Worm (Caenorhabditis elegans) whole organism, L2 larva: ENCODE results near the gene fbxa-210.

Experiments used
- C34F6.9 ChIP-seq: fragments of 150-350 bp; optimal IDR thresholded peaks from 2 replicates; lab custom pipeline; 2014; ENCODE audit warnings: missing biosample characterization, missing genetic modification characterization
- F13H6.1 ChIP-seq: sonication (generic microtip); optimal IDR thresholded peaks from 2 replicates; lab custom pipeline; 2016; ENCODE audit warnings: missing genetic modification characterization, missing compliant biosample characterization
- R02D3.7 ChIP-seq: fragments of 150-350 bp; optimal IDR thresholded peaks from 2 replicates; lab custom pipeline; 2014; ENCODE audit warnings: missing biosample characterization, missing genetic modification characterization
- Y55F3AM.14 ChIP-seq: fragments of 200-800 bp; sonication (Bioruptor generic); optimal IDR thresholded peaks from 2 replicates; lab custom pipeline; 2018; ENCODE audit warnings: mild to moderate bottlenecking, missing genetic modification characterization, missing compliant biosample characterization
- ZK546.5 ChIP-seq: sonication (generic microtip); optimal IDR thresholded peaks from 2 replicates; lab custom pipeline; 2017; ENCODE audit warnings: missing biosample characterization, missing genetic modification characterization
- alr-1 ChIP-seq: fragments of 150-350 bp; optimal IDR thresholded peaks from 2 replicates; lab custom pipeline; 2014; ENCODE audit warnings: missing biosample characterization, missing genetic modification characterization
- aly-2 ChIP-seq: fragments of 150-350 bp; optimal IDR thresholded peaks from 2 replicates; lab custom pipeline; 2014; ENCODE audit warnings: missing biosample characterization, missing genetic modification characterization
- ama-1 ChIP-seq: fragments of 150-350 bp; optimal IDR thresholded peaks from 2 replicates; lab custom pipeline; 2018; ENCODE audit warnings: inconsistent platforms
- blmp-1 ChIP-seq: sonication (generic microtip); optimal IDR thresholded peaks from 2 replicates; lab custom pipeline; 2017; ENCODE audit warnings: missing genetic modification characterization, mild to moderate bottlenecking, missing compliant biosample characterization, antibody characterized with exemption, moderate library complexity; ENCODE audit not compliant: insufficient read depth
- ceh-16 ChIP-seq: fragments of 150-350 bp; optimal IDR thresholded peaks from 2 replicates; lab custom pipeline; 2014; ENCODE audit warnings: missing biosample characterization, missing genetic modification characterization
- ceh-82 ChIP-seq: fragments of 150-350 bp; optimal IDR thresholded peaks from 2 replicates; lab custom pipeline; 2014; ENCODE audit warnings: missing biosample characterization, missing genetic modification characterization
- crh-2 ChIP-seq: sonication (generic microtip); optimal IDR thresholded peaks from 2 replicates; lab custom pipeline; 2017; ENCODE audit warnings: missing biosample characterization, missing genetic modification characterization
- dmd-4 ChIP-seq: sonication (generic microtip); optimal IDR thresholded peaks from 2 replicates; lab custom pipeline; 2017; ENCODE audit warnings: missing biosample characterization, missing genetic modification characterization
- elt-1 ChIP-seq: fragments of 150-350 bp; optimal IDR thresholded peaks from 2 replicates; lab custom pipeline; 2014; ENCODE audit warnings: missing biosample characterization, missing genetic modification characterization
- elt-3 ChIP-seq: sonication (generic microtip); optimal IDR thresholded peaks from 2 replicates; lab custom pipeline; 2017; ENCODE audit warnings: missing biosample characterization, missing genetic modification characterization
- gmeb-1 ChIP-seq: fragments of 150-350 bp; optimal IDR thresholded peaks from 2 replicates; lab custom pipeline; 2014; ENCODE audit warnings: missing biosample characterization, missing genetic modification characterization
- lin-11 ChIP-seq: fragments of 150-350 bp; sonication (generic microtip); optimal IDR thresholded peaks from 2 replicates; lab custom pipeline; 2014; ENCODE audit warnings: missing biosample characterization, missing genetic modification characterization, inconsistent platforms, mixed read lengths
- lin-39 ChIP-seq: fragments of 150-350 bp; optimal IDR thresholded peaks from 2 replicates; lab custom pipeline; 2014; ENCODE audit warnings: missing biosample characterization, missing genetic modification reagents, missing genetic modification characterization
- lsy-2 ChIP-seq, 2 experiments: fragments of 150-350 bp in 1 of 2; sonication (generic microtip) in 1 of 2; optimal IDR thresholded peaks; 2 replicates each; lab custom pipeline; 2014 to 2017; ENCODE audit warnings: missing biosample characterization in 2 of 2, missing genetic modification characterization in 2 of 2
- mbf-1 ChIP-seq: sonication (generic microtip); optimal IDR thresholded peaks from 2 replicates; lab custom pipeline; 2017; ENCODE audit warnings: missing biosample characterization, missing genetic modification characterization
- mdl-1 ChIP-seq, 2 experiments: fragments of 150-350 bp in 1 of 2; sonication (generic microtip) in 1 of 2; optimal IDR thresholded peaks; 2 replicates each; lab custom pipeline; 2017; ENCODE audit warnings: missing biosample characterization in 2 of 2, missing genetic modification characterization in 2 of 2
- nhr-10 ChIP-seq: sonication (generic microtip); optimal IDR thresholded peaks from 2 replicates; lab custom pipeline; 2017; ENCODE audit warnings: missing biosample characterization, missing genetic modification characterization
- nhr-12 ChIP-seq: fragments of 150-350 bp; optimal IDR thresholded peaks from 2 replicates; lab custom pipeline; 2014; ENCODE audit warnings: missing biosample characterization, missing genetic modification characterization
- nhr-129 ChIP-seq: fragments of 150-350 bp; optimal IDR thresholded peaks from 2 replicates; lab custom pipeline; 2014; ENCODE audit warnings: missing biosample characterization, missing genetic modification characterization
- nhr-23 ChIP-seq: fragments of 150-350 bp; optimal IDR thresholded peaks from 2 replicates; lab custom pipeline; 2014; ENCODE audit warnings: missing biosample characterization, missing genetic modification reagents, missing genetic modification characterization
- nhr-237 ChIP-seq: fragments of 150-350 bp; optimal IDR thresholded peaks from 2 replicates; lab custom pipeline; 2014; ENCODE audit warnings: missing biosample characterization, missing genetic modification characterization
- nhr-25 ChIP-seq: fragments of 150-350 bp; sonication (generic microtip); optimal IDR thresholded peaks from 3 replicates; lab custom pipeline; 2014; ENCODE audit warnings: missing biosample characterization, missing genetic modification characterization
- nhr-6 ChIP-seq: fragments of 150-350 bp; optimal IDR thresholded peaks from 2 replicates; lab custom pipeline; 2014; ENCODE audit warnings: missing biosample characterization, missing genetic modification characterization
- peb-1 ChIP-seq: fragments of 150-350 bp; optimal IDR thresholded peaks from 2 replicates; lab custom pipeline; 2014; ENCODE audit warnings: missing biosample characterization, missing genetic modification characterization
- skn-1 ChIP-seq: sonication (generic microtip); optimal IDR thresholded peaks from 2 replicates; lab custom pipeline; 2017; ENCODE audit warnings: missing biosample characterization, missing genetic modification characterization
- sma-9 ChIP-seq, 2 experiments: fragments of 150-350 bp in 1 of 2; sonication (generic microtip) in 1 of 2; optimal IDR thresholded peaks; 2 replicates each; lab custom pipeline; 2014 to 2016; ENCODE audit warnings: missing genetic modification characterization in 2 of 2, mild to moderate bottlenecking in 1 of 2, missing biosample characterization in 1 of 2, missing compliant biosample characterization in 1 of 2, missing genetic modification reagents in 1 of 2, moderate library complexity in 1 of 2
- snpc-4 ChIP-seq: fragments of 150-350 bp; optimal IDR thresholded peaks from 2 replicates; lab custom pipeline; 2014; ENCODE audit warnings: missing biosample characterization, missing genetic modification characterization
- unc-55 ChIP-seq: fragments of 150-350 bp; sonication (generic microtip); optimal IDR thresholded peaks from 3 replicates; lab custom pipeline; 2014; ENCODE audit warnings: missing biosample characterization, missing genetic modification reagents, missing genetic modification characterization
- unc-62 ChIP-seq: fragments of 150-350 bp; optimal IDR thresholded peaks from 2 replicates; lab custom pipeline; 2014; ENCODE audit warnings: missing biosample characterization, missing genetic modification reagents, missing genetic modification characterization
- zag-1 ChIP-seq: fragments of 150-350 bp; optimal IDR thresholded peaks from 2 replicates; lab custom pipeline; 2014; ENCODE audit warnings: missing biosample characterization, missing genetic modification characterization
- ztf-1 ChIP-seq: fragments of 200-800 bp; sonication (Bioruptor generic); conservative IDR thresholded peaks from 2 replicates; pipeline ENCODE4 v1.3.6; 2022; ENCODE audit warnings: missing genetic modification characterization, missing compliant biosample characterization
- ztf-11 ChIP-seq: sonication (generic microtip); optimal IDR thresholded peaks from 2 replicates; lab custom pipeline; 2017; ENCODE audit warnings: missing biosample characterization, missing genetic modification characterization
- ztf-4 ChIP-seq: fragments of 150-350 bp; optimal IDR thresholded peaks from 2 replicates; lab custom pipeline; 2014; ENCODE audit warnings: missing biosample characterization, missing genetic modification characterization

The fbxa-210 gene

DNA sequence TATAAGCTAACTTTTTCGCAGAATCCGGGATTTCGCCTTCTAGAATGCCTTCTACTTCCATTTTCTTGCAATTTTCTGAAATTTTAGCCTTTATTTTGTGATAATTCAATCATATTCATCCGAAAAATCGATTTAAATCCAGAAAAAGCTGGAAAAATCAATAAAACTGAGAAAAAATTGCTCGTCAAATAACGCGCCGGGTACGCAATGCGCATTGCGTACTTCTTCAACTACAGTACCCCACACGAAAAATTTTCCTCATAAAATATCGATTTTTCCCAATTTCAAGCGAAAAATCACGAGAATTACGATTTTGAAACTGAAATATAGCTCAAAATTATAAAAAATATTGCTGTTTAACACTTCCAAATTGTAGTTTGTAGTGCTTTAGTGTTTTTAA is 5.9 kb downstream of the fbxa-210 start, which contains the start of gene Y37H2A.12:
Gene Y37H2A.12, minus strand, starts transcription at position 81 of the 400 bp plus-strand sequence.
- no peak for TF ChIP-seq lsy-2 (tag; optimal IDR thresholded peaks at IDR 0.05; lab: Kevin White, UChicago)
- TF ChIP-seq, all 48 proteins: peak for 0

ce11 chrV:18133177-18133576 is 8.0 kb downstream of the fbxa-210 start, which contains the start of gene Y37H2A.18:
Gene Y37H2A.18, minus strand, starts transcription at chrV:18133277.
- TF ChIP-seq F13H6.1 (tag; lab: Kevin White, UChicago) (no peak), nhr-237 (no peak), ceh-82 (no peak), nhr-25 (tag; lab: Kevin White, UChicago) (no peak), R02D3.7 (tag; lab: Kevin White, UChicago) (no peak), unc-62 (no peak), crh-2 (tag; lab: Kevin White, UChicago) (no peak), alr-1 (no peak), blmp-1 (no peak), lin-39 (tag; lab: Kevin White, UChicago) (no peak), unc-55 (no peak), ztf-1 (GFP tag; lab: Robert Waterston, UW) (no peak), ztf-4 (no peak), snpc-4 (tag; lab: Kevin White, UChicago) (no peak), elt-3 (tag; lab: Kevin White, UChicago) (no peak), ceh-16 (tag; lab: Kevin White, UChicago) (no peak), zag-1 (tag; lab: Kevin White, UChicago) (no peak)

- no peak for TF ChIP-seq crh-2 (tag; lab: Kevin White, UChicago)
- TF ChIP-seq Y55F3AM.14 = no peak
- no peak for TF ChIP-seq ztf-4
- no peak for TF ChIP-seq nhr-10 (tag; lab: Kevin White, UChicago)
- no peak for TF ChIP-seq nhr-23 (tag; lab: Kevin White, UChicago)
- no peak for TF ChIP-seq nhr-25 (tag; lab: Kevin White, UChicago)
- no peak for TF ChIP-seq peb-1 (tag; lab: Kevin White, UChicago)
- no peak for TF ChIP-seq mbf-1 (tag; lab: Kevin White, UChicago)
- no peak for TF ChIP-seq unc-62
- no peak for TF ChIP-seq C34F6.9 (tag; lab: Kevin White, UChicago)
- TF ChIP-seq ztf-1 (GFP tag; lab: Robert Waterston, UW) = no peak
- no peak for TF ChIP-seq ama-1
- no peak for TF ChIP-seq skn-1 (tag; lab: Kevin White, UChicago)
These were observed 9.2 kb downstream of the fbxa-210 start, which contains the start of gene Y37H2A.7 for ce11 chrV:18134378-18134777. Gene Y37H2A.7, minus strand, starts transcription at chrV:18134478.

- TF ChIP-seq crh-2 (tag; lab: Kevin White, UChicago) = no peak
- no peak for TF ChIP-seq unc-55
- no peak for TF ChIP-seq nhr-129 (tag; lab: Kevin White, UChicago)
- TF ChIP-seq gmeb-1 (tag; lab: Kevin White, UChicago) = no peak
- no peak for TF ChIP-seq mdl-1 (tag; optimal IDR thresholded peaks at IDR 0.05; lab: Kevin White, UChicago)
- TF ChIP-seq nhr-12 (tag; lab: Kevin White, UChicago) = no peak
- TF ChIP-seq sma-9 (GFP tag; optimal IDR thresholded peaks at IDR 0.05; lab: Kevin White, UChicago) = no peak
- no peak for TF ChIP-seq sma-9 (tag; optimal IDR thresholded peaks at IDR 0.05; lab: Kevin White, UChicago)
- TF ChIP-seq lin-39 (tag; lab: Kevin White, UChicago) = no peak
- no peak for TF ChIP-seq ZK546.5 (tag; lab: Kevin White, UChicago)
- no peak for TF ChIP-seq elt-1
- no peak for TF ChIP-seq nhr-6 (tag; lab: Kevin White, UChicago)
- no peak for TF ChIP-seq aly-2 (tag; lab: Kevin White, UChicago)
These were observed 12.5 kb downstream of the fbxa-210 start for ce11 chrV:18137679-18138078.

DNA sequence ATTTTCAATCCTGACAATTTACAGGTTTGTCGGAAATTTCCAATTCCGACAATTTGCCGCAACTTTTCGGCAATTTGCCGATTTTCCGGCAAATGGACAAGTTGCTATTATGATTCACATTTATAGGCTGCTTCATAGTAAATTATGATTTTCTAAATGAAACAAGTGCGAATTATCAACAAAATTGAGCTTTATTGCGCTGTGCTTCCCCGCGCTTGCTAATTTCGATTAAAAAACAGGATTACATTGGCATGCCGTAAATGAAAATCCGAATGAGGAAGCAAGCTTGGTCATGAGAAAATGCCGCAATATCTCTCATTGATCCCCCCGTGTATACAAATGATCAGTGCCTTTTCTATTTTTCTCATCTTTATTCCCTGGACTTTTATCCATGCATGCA is 13.5 kb downstream of the fbxa-210 start, which contains the start of gene Y37H2A.10:
Gene Y37H2A.10, plus strand, starts transcription at position 301 of the 400 bp plus-strand sequence.
- TF ChIP-seq nhr-129 (tag; lab: Kevin White, UChicago) (no peak), ztf-11 (tag; lab: Kevin White, UChicago) (no peak), lin-39 (tag; lab: Kevin White, UChicago) (no peak), dmd-4 (no peak), unc-55 (no peak), lin-11 (tag; lab: Kevin White, UChicago) (no peak), peb-1 (tag; lab: Kevin White, UChicago) (no peak), ceh-82 (no peak), nhr-23 (tag; lab: Kevin White, UChicago) (no peak), blmp-1 (no peak)
